Worm (Caenorhabditis elegans) whole organism, L1 larva: ENCODE results near the gene sod-4.

ENCODE experiments used
- aha-1 ChIP-seq: fragments of 150-350 bp; optimal IDR thresholded peaks from 2 replicates; lab custom pipeline; 2014; ENCODE audit warnings: missing biosample characterization, missing genetic modification characterization
- aly-2 ChIP-seq: fragments of 150-350 bp; optimal IDR thresholded peaks from 2 replicates; lab custom pipeline; 2014; ENCODE audit warnings: missing biosample characterization, missing genetic modification characterization
- ceh-82 ChIP-seq, 3 experiments: fragments of 150-350 bp in 1 of 3; sonication (generic microtip) in 2 of 3; optimal IDR thresholded peaks; 2 replicates each; lab custom pipeline; 2014 to 2017; ENCODE audit warnings: missing biosample characterization in 3 of 3, missing genetic modification characterization in 3 of 3
- fos-1 ChIP-seq: fragments of 150-350 bp; optimal IDR thresholded peaks from 2 replicates; lab custom pipeline; 2014; ENCODE audit warnings: missing biosample characterization, missing genetic modification characterization
- hlh-4 ChIP-seq: sonication (generic microtip); optimal IDR thresholded peaks from 2 replicates; lab custom pipeline; 2016; ENCODE audit warnings: mild to moderate bottlenecking, missing genetic modification characterization, missing compliant biosample characterization
- lin-13 ChIP-seq: fragments of 150-350 bp; optimal IDR thresholded peaks from 2 replicates; lab custom pipeline; 2014; ENCODE audit warnings: missing biosample characterization, missing genetic modification reagents, missing genetic modification characterization
- lin-35 ChIP-seq, 2 experiments: fragments of 150-350 bp; optimal IDR thresholded peaks; 2 replicates each; lab custom pipeline; 2014; ENCODE audit warnings: missing biosample characterization in 2 of 2, missing genetic modification characterization in 2 of 2, missing genetic modification reagents in 2 of 2
- nhr-28 ChIP-seq: fragments of 150-350 bp; optimal IDR thresholded peaks from 2 replicates; lab custom pipeline; 2014; ENCODE audit warnings: missing biosample characterization, missing genetic modification characterization
- nhr-90 ChIP-seq: sonication (generic microtip); optimal IDR thresholded peaks from 2 replicates; lab custom pipeline; 2016; ENCODE audit warnings: mild to moderate bottlenecking, missing genetic modification characterization, missing compliant biosample characterization; ENCODE audit not compliant: poor library complexity
- unc-130 ChIP-seq: fragments of 150-350 bp; optimal IDR thresholded peaks from 2 replicates; lab custom pipeline; 2017; ENCODE audit warnings: missing biosample characterization, missing genetic modification characterization, inconsistent platforms
- ztf-4 ChIP-seq: fragments of 150-350 bp; optimal IDR thresholded peaks from 2 replicates; lab custom pipeline; 2014; ENCODE audit warnings: missing biosample characterization, missing genetic modification characterization

DNA sequence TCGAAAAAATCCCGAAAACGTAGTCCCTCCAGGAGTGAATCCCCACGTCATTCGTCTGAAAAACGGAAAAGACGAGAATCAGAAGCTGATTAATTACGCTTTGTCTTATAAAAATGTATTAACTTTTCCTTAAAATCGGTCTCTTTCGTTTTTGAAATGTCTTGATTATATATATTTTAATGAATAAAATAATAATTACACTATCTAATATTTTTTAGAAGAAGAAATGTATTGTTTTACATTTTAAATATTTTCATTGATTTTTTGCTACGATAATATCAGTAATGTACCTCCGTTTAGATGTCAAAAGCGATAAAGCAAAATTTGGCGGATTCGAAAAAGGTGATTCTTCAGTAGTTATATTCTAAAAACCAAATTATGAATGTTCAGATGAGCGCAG lies 25.1 kb upstream of the sod-4 start, which contains the start of gene trpp-3:
- TF ChIP-seq ztf-4 (tag; lab: Kevin White, UChicago): no peak
- no peak for TF ChIP-seq ceh-82 (tag; optimal IDR thresholded peaks at IDR 0.05; lab: Kevin White, UChicago)
- no peak for TF ChIP-seq fos-1 (tag; lab: Kevin White, UChicago)
- no peak for TF ChIP-seq nhr-90
- no peak for TF ChIP-seq aha-1 (tag; lab: Kevin White, UChicago)
- no peak for TF ChIP-seq lin-35 (GFP tag; optimal IDR thresholded peaks at IDR 0.05; lab: Kevin White, UChicago)
- TF ChIP-seq unc-130: no peak
- no peak for TF ChIP-seq hlh-4 (tag; lab: Kevin White, UChicago)
- no peak for TF ChIP-seq lin-13 (GFP tag; lab: Kevin White, UChicago)
- TF ChIP-seq aly-2 (tag; lab: Kevin White, UChicago): no peak
- TF ChIP-seq nhr-28 (tag; lab: Kevin White, UChicago): no peak
